Fruit fly (Drosophila melanogaster) whole organism: ENCODE measurements around the gene Drsl2.

Experiments
- CG8478 ChIP-seq: fragments of >200 bp; optimal IDR thresholded peaks from 2 replicates; lab custom pipeline; 2018; ENCODE audit warnings: inconsistent platforms
- Dll ChIP-seq: fragments of >200 bp; optimal IDR thresholded peaks from 2 replicates; lab custom pipeline; 2017

DNA sequence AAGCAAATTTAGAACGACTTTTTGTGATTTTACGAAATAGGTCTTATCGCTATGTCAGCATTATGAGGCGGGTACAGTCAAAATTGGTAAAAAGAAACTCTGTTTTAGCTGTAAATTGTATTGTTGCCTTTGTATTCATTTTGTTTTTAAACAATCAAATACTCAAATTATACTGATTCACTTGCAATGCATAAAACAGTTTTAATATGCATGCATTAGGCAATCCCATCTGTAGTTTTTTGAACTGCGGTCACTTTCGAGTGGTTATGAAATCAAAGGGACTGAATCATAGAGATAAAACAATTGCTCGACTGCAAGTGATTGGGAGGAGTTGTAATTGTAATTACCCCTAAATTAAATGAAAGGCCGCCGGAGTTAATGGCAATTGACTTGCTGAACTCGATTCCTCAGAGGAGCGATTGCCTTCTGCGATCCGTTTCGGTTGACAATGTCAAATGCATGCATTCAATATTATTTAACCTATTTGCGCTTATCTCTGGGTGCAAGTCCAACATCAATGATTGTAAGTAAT, 25.6 kb downstream of the Drsl2 start:
- TF ChIP-seq CG8478 (lab: Kevin White, UChicago) (no peak), Dll (lab: Kevin White, UChicago) (no peak)
